Worm (Caenorhabditis elegans): Measurements from ENCODE around the gene C16C10.1.

- TF ChIP-seq unc-62 (GFP tag; optimal IDR thresholded peaks at IDR 0.05) (no peak), ztf-11 (tag; optimal IDR thresholded peaks at IDR 0.05) (no peak), lin-39 (tag; optimal IDR thresholded peaks at IDR 0.05) (no peak), lin-35 (GFP tag; optimal IDR thresholded peaks at IDR 0.05) (no peak), ama-1 (optimal IDR thresholded peaks at IDR 0.05) (no peak), mdl-1 (tag; optimal IDR thresholded peaks at IDR 0.05) (no peak), blmp-1 (tag; optimal IDR thresholded peaks at IDR 0.05) (no peak), nhr-11 (tag; optimal IDR thresholded peaks at IDR 0.05) (no peak)
Observed at ce11 chrIII:4196988-4197384, 15.7 kb upstream of the C16C10.1 start, which contains the start of gene asd-1.

All from whole organism, L1 larva.